Worm (Caenorhabditis elegans) whole organism, midembryonic: ENCODE results near the gene F55C5.17.

Experiments used
- T22C8.4 ChIP-seq: fragments of 200-800 bp; sonication (Bioruptor generic); IDR thresholded peaks from 2 replicates; pipeline ENCODE4 v1.3.6; 2022; ENCODE audit warnings: missing genetic modification characterization, missing compliant biosample characterization
- cog-1 ChIP-seq: sonication (generic microtip); optimal IDR thresholded peaks from 2 replicates; lab custom pipeline; 2016; ENCODE audit warnings: missing genetic modification characterization, missing compliant biosample characterization
- flt-1 ChIP-seq: fragments of 200-800 bp; sonication (Bioruptor generic); IDR thresholded peaks from 2 replicates; pipeline ENCODE4 v1.3.6; 2022; ENCODE audit warnings: missing genetic modification characterization, missing compliant biosample characterization
- med-1 ChIP-seq: sonication (generic microtip); optimal IDR thresholded peaks from 2 replicates; lab custom pipeline; 2017; ENCODE audit warnings: missing genetic modification characterization, mild to moderate bottlenecking, missing compliant biosample characterization, antibody characterized with exemption, missing genetic modification reagents; ENCODE audit not compliant: insufficient read depth
- ref-1 ChIP-seq: fragments of 200-800 bp; sonication (Bioruptor generic); conservative IDR thresholded peaks from 2 replicates; pipeline ENCODE4 v1.3.6; 2022; ENCODE audit warnings: missing genetic modification reagents, missing genetic modification characterization, missing compliant biosample characterization

- TF ChIP-seq ref-1 (GFP tag; lab: Robert Waterston, UW): no peak
- TF ChIP-seq flt-1: no peak
- no peak for TF ChIP-seq T22C8.4
- no peak for TF ChIP-seq cog-1 (tag; lab: Kevin White, UChicago)
- no peak for TF ChIP-seq med-1
Observed at ce11 chrV:12310256-12310655, 7.9 kb downstream of the F55C5.17 start, which contains the start of gene hpo-30.
